Worm (Caenorhabditis elegans) whole organism, L4/young adult: ENCODE data around the gene C35B1.5.

Experiments used
- W03F9.2 ChIP-seq: fragments of 150-350 bp; optimal IDR thresholded peaks from 2 replicates; lab custom pipeline; 2014; ENCODE audit warnings: missing biosample characterization, missing genetic modification characterization
- him-1 ChIP-seq: sonication (generic microtip); optimal IDR thresholded peaks from 2 replicates; lab custom pipeline; 2016; ENCODE audit warnings: missing genotype, missing genetic modification reagents, missing genetic modification characterization, missing compliant biosample characterization

DNA sequence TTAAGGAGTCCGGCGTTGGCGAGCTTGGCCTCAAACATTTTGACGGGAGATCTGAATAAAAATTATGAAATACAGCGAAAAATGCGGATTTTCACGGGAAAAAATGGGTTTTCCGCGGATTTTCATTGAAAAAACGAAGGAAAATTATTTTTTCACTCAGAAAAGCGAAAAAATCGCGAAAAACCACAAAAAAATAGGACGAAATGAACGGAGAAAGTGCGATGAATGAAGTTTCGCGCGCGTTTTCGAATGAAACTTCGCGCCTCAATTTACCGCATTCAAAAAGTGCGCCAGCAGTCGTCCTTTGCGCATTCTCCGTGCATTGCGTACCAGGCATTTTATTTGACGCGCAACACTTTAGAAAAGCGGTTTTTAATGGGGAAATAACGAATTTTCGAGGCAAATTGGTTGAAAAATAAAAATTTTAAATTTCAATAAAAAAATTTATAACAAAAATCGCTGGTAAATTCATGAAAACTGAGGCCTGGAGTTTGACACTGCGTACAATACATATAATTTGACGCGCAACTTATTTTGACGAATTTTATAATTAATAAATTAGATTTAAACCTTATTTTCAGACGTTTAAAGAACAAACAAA, 34.5 kb downstream of the C35B1.5 start, which contains the start of gene pcn-1:
- peak; percentile 91 for TF ChIP-seq him-1
- peak; percentile 95 for TF ChIP-seq W03F9.2
